Worm (Caenorhabditis elegans) whole organism, L4/young adult: ENCODE measurements around the gene T13G4.1.

Source experiments
- W03F9.2 ChIP-seq: fragments of 150-350 bp; optimal IDR thresholded peaks from 2 replicates; lab custom pipeline; 2014; ENCODE audit warnings: missing biosample characterization, missing genetic modification characterization
- dao-5 ChIP-seq: sonication (generic microtip); optimal IDR thresholded peaks from 2 replicates; lab custom pipeline; 2016; ENCODE audit warnings: missing genotype, missing genetic modification characterization, moderate library complexity, missing compliant biosample characterization
- him-1 ChIP-seq: sonication (generic microtip); optimal IDR thresholded peaks from 2 replicates; lab custom pipeline; 2016; ENCODE audit warnings: missing genotype, missing genetic modification reagents, missing genetic modification characterization, missing compliant biosample characterization

- TF ChIP-seq him-1 (no peak), dao-5 (tag; lab: Kevin White, UChicago) (no peak), W03F9.2 (tag; lab: Kevin White, UChicago) (no peak)
Measured at ce11 chrX:1223841-1224240, 30.9 kb downstream of the T13G4.1 start.
